Worm (Caenorhabditis elegans) whole organism, midembryonic: ENCODE data around the gene W05H9.4.

Experiments used
- T22C8.4 ChIP-seq: fragments of 200-800 bp; sonication (Bioruptor generic); IDR thresholded peaks from 2 replicates; pipeline ENCODE4 v1.3.6; 2022; ENCODE audit warnings: missing genetic modification characterization, missing compliant biosample characterization
- flt-1 ChIP-seq: fragments of 200-800 bp; sonication (Bioruptor generic); IDR thresholded peaks from 2 replicates; pipeline ENCODE4 v1.3.6; 2022; ENCODE audit warnings: missing genetic modification characterization, missing compliant biosample characterization
- klf-2 ChIP-seq: fragments of 200-800 bp; sonication (Bioruptor generic); conservative IDR thresholded peaks from 2 replicates; pipeline ENCODE4 v1.3.6; 2022; ENCODE audit warnings: missing genetic modification reagents, missing genetic modification characterization, missing compliant biosample characterization
- med-1 ChIP-seq: sonication (generic microtip); optimal IDR thresholded peaks from 2 replicates; lab custom pipeline; 2017; ENCODE audit warnings: missing genetic modification characterization, mild to moderate bottlenecking, missing compliant biosample characterization, antibody characterized with exemption, missing genetic modification reagents; ENCODE audit not compliant: insufficient read depth
- tab-1 ChIP-seq: fragments of 200-800 bp; sonication (Bioruptor generic); IDR thresholded peaks from 2 replicates; pipeline ENCODE4 v1.3.6; 2022; ENCODE audit warnings: missing genetic modification characterization, missing compliant biosample characterization
- ztf-29 ChIP-seq: fragments of 200-800 bp; sonication (Bioruptor generic); IDR thresholded peaks from 2 replicates; pipeline ENCODE4 v1.3.6; 2022; ENCODE audit warnings: missing genetic modification reagents, missing genetic modification characterization, missing compliant biosample characterization

DNA sequence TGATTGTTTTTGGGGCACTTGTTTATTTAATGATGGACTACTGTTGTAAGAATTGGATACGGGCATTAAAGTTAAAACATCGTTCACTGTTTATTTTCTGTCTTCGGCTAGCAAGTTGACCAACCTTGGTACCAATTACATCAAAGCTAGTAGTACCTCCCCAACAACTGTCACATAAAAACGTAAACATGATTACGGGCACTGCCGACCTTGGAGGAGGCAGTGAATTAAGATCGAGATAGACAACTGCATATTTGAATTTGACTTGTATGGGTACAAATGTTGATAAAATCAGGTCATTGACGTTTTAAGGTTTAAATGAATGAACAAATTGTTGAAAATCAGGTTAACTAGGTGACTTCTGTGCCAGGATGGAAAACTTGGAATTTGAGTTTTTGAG lies 13.8 kb downstream of the W05H9.4 start:
- TF ChIP-seq tab-1 (no peak), T22C8.4 (GFP tag; lab: Robert Waterston, UW) (no peak), med-1 (GFP tag; lab: Kevin White, UChicago) (no peak), flt-1 (GFP tag; lab: Robert Waterston, UW) (no peak), klf-2 (GFP tag; lab: Robert Waterston, UW) (no peak), ztf-29 (GFP tag; lab: Robert Waterston, UW) (no peak)
